Worm (Caenorhabditis elegans) whole organism, midembryonic: ENCODE results near the gene str-206.

Experiments
- cog-1 ChIP-seq: sonication (generic microtip); optimal IDR thresholded peaks from 2 replicates; lab custom pipeline; 2016; ENCODE audit warnings: missing genetic modification characterization, missing compliant biosample characterization
- flt-1 ChIP-seq: fragments of 200-800 bp; sonication (Bioruptor generic); IDR thresholded peaks from 2 replicates; pipeline ENCODE4 v1.3.6; 2022; ENCODE audit warnings: missing genetic modification characterization, missing compliant biosample characterization
- klf-2 ChIP-seq: fragments of 200-800 bp; sonication (Bioruptor generic); conservative IDR thresholded peaks from 2 replicates; pipeline ENCODE4 v1.3.6; 2022; ENCODE audit warnings: missing genetic modification reagents, missing genetic modification characterization, missing compliant biosample characterization
- med-1 ChIP-seq: sonication (generic microtip); optimal IDR thresholded peaks from 2 replicates; lab custom pipeline; 2017; ENCODE audit warnings: missing genetic modification characterization, mild to moderate bottlenecking, missing compliant biosample characterization, antibody characterized with exemption, missing genetic modification reagents; ENCODE audit not compliant: insufficient read depth
- tab-1 ChIP-seq: fragments of 200-800 bp; sonication (Bioruptor generic); IDR thresholded peaks from 2 replicates; pipeline ENCODE4 v1.3.6; 2022; ENCODE audit warnings: missing genetic modification characterization, missing compliant biosample characterization
- ztf-23 ChIP-seq: fragments of 200-800 bp; sonication (Bioruptor generic); IDR thresholded peaks from 2 replicates; pipeline ENCODE4 v1.3.6; 2022; ENCODE audit warnings: missing genetic modification reagents, missing genetic modification characterization, missing compliant biosample characterization
- ztf-29 ChIP-seq: fragments of 200-800 bp; sonication (Bioruptor generic); IDR thresholded peaks from 2 replicates; pipeline ENCODE4 v1.3.6; 2022; ENCODE audit warnings: missing genetic modification reagents, missing genetic modification characterization, missing compliant biosample characterization

ce11 chrV:6268961-6269360, 51.0 kb downstream of the str-206 start:
- TF ChIP-seq flt-1 (GFP tag; lab: Robert Waterston, UW), result no peak
- no peak for TF ChIP-seq med-1
- no peak for TF ChIP-seq cog-1 (tag; lab: Kevin White, UChicago)
- TF ChIP-seq tab-1, result no peak
- TF ChIP-seq ztf-23 (GFP tag; lab: Robert Waterston, UW), result no peak
- TF ChIP-seq ztf-29 (GFP tag; lab: Robert Waterston, UW), result no peak
- no peak for TF ChIP-seq klf-2 (GFP tag; lab: Robert Waterston, UW)
